Fruit fly (Drosophila melanogaster) whole organism, wandering third instar larva: ENCODE results near the gene CG32099.

Experiments
- CG32264 ChIP-seq: fragments of 200-800 bp; sonication (Bioruptor generic); optimal IDR thresholded peaks from 2 replicates; lab custom pipeline; 2016; ENCODE audit warnings: missing biosample characterization, missing genetic modification characterization
- OdsH ChIP-seq: fragments of 200-800 bp; sonication (Bioruptor generic); optimal IDR thresholded peaks from 2 replicates; lab custom pipeline; 2016; ENCODE audit warnings: missing biosample characterization, mild to moderate bottlenecking, missing genetic modification characterization
- Rel ChIP-seq, 2 experiments: fragments of 200-800 bp; sonication (Bioruptor generic) in 1 of 2; optimal IDR thresholded peaks; 2 replicates in 1 of 2; 3 replicates in 1 of 2; lab custom pipeline; 2016 to 2019; ENCODE audit warnings: mild to moderate bottlenecking in 2 of 2, missing biosample characterization in 2 of 2, missing genetic modification characterization in 2 of 2, moderate library complexity in 1 of 2
- Sp1 ChIP-seq: fragments of 200-800 bp; sonication (Bioruptor generic); optimal IDR thresholded peaks from 3 replicates; lab custom pipeline; 2019; ENCODE audit warnings: missing biosample characterization, mild to moderate bottlenecking, missing genetic modification characterization, moderate library complexity
- br ChIP-seq: fragments of 200-800 bp; sonication (Bioruptor generic); optimal IDR thresholded peaks from 2 replicates; lab custom pipeline; 2016; ENCODE audit warnings: missing biosample characterization, missing genetic modification characterization
- dl ChIP-seq, 2 experiments: fragments of 175-275, 200-275 bp in 1 of 2; fragments of 200-275 bp in 1 of 2; sonication (Bioruptor generic); optimal IDR thresholded peaks; lab custom pipeline; 2018; ENCODE audit warnings: mild to moderate bottlenecking in 2 of 2, missing biosample characterization in 2 of 2, missing genetic modification characterization in 2 of 2, moderate library complexity in 2 of 2; ENCODE audit not compliant: partially characterized antibody in 2 of 2, insufficient read depth in 1 of 2
- dsf ChIP-seq: sonication (Bioruptor generic); optimal IDR thresholded peaks from 2 replicates; lab custom pipeline; 2016; ENCODE audit warnings: missing biosample characterization, missing genetic modification characterization, borderline replicate concordance
- ey ChIP-seq: fragments of 200-800 bp; sonication (Bioruptor generic); optimal IDR thresholded peaks from 2 replicates; lab custom pipeline; 2016; ENCODE audit warnings: missing biosample characterization, missing genetic modification characterization
- foxo ChIP-seq, 2 experiments: fragments of 200-800 bp; sonication (Bioruptor generic); optimal IDR thresholded peaks; 2 replicates in 1 of 2; 3 replicates in 1 of 2; lab custom pipeline; 2016 to 2017; ENCODE audit warnings: missing biosample characterization in 2 of 2, missing genetic modification characterization in 2 of 2
- lola ChIP-seq: fragments of >200 bp; optimal IDR thresholded peaks from 2 replicates; lab custom pipeline; 2017; ENCODE audit warnings: missing biosample characterization, missing genetic modification characterization
- sv ChIP-seq: fragments of 200-800 bp; sonication (Bioruptor generic); optimal IDR thresholded peaks from 3 replicates; lab custom pipeline; 2016; ENCODE audit warnings: missing biosample characterization, missing genetic modification characterization

- TF ChIP-seq dl (GFP tag; optimal IDR thresholded peaks at IDR 0.05; lab: Kevin White, UChicago; ENCODE audit: insufficient read depth in 1 of 2, partially characterized antibody in 2 of 2), result no peak
- TF ChIP-seq ey (GFP tag; lab: Kevin White, UChicago), result no peak
- TF ChIP-seq Rel (GFP tag; optimal IDR thresholded peaks at IDR 0.05; lab: Kevin White, UChicago), result no peak
- TF ChIP-seq Rel (tag; optimal IDR thresholded peaks at IDR 0.05; lab: Kevin White, UChicago), result no peak
- no peak for TF ChIP-seq dsf (GFP tag; lab: Kevin White, UChicago)
- TF ChIP-seq lola (GFP tag; lab: Kevin White, UChicago), result no peak
- no peak for TF ChIP-seq br
- TF ChIP-seq sv, result no peak
- TF ChIP-seq foxo (GFP tag; optimal IDR thresholded peaks at IDR 0.05; lab: Kevin White, UChicago), result no peak
- no peak for TF ChIP-seq OdsH (GFP tag; lab: Kevin White, UChicago)
- TF ChIP-seq CG32264 (GFP tag; lab: Kevin White, UChicago), result no peak
- no peak for TF ChIP-seq Sp1 (GFP tag; lab: Kevin White, UChicago)
These were observed 26.3 kb downstream of the CG32099 start, which contains the start of gene Rh7 for dm6 chr3L:12175382-12175781.
